Fruit fly (Drosophila melanogaster) whole organism, prepupa: ENCODE measurements around the gene CG10365.
A peak's percentile ranks its signal among the peaks of the same experiment; 100 is the strongest.

Source experiments
- Blimp-1 ChIP-seq: fragments of 200-800 bp; sonication (Bioruptor generic); optimal IDR thresholded peaks from 3 replicates; lab custom pipeline; 2017; ENCODE audit warnings: missing biosample characterization, missing genetic modification characterization, mild to moderate bottlenecking, moderate library complexity, missing genetic modification reagents
- CG10631 ChIP-seq: fragments of 200-800 bp; sonication (Bioruptor generic); optimal IDR thresholded peaks from 2 replicates; lab custom pipeline; 2016; ENCODE audit warnings: missing biosample characterization, missing genetic modification characterization
- CG11294 ChIP-seq: fragments of 200-800 bp; sonication (Bioruptor generic); IDR thresholded peaks from 2 replicates; pipeline ENCODE4 v1.3.6; 2022; ENCODE audit warnings: missing biosample characterization, missing genetic modification characterization
- CG11902 ChIP-seq: fragments of 200-800 bp; sonication (Bioruptor generic); optimal IDR thresholded peaks from 3 replicates; lab custom pipeline; 2016; ENCODE audit warnings: missing biosample characterization, missing genetic modification characterization
- CG1621 ChIP-seq: fragments of 200-800 bp; sonication (Bioruptor generic); optimal IDR thresholded peaks from 3 replicates; lab custom pipeline; 2018; ENCODE audit warnings: missing biosample characterization, mild to moderate bottlenecking, missing genetic modification characterization
- CG3032 ChIP-seq: fragments of 200-800 bp; optimal IDR thresholded peaks from 2 replicates; lab custom pipeline; 2019; ENCODE audit warnings: missing biosample characterization, mild to moderate bottlenecking, missing genetic modification characterization, moderate library complexity
- CG31627 ChIP-seq: fragments of 200-800 bp; sonication (Bioruptor generic); optimal IDR thresholded peaks from 3 replicates; lab custom pipeline; 2016; ENCODE audit warnings: missing biosample characterization, missing genetic modification characterization
- CG32006 ChIP-seq: fragments of 200-800 bp; sonication (Bioruptor generic); optimal IDR thresholded peaks from 3 replicates; lab custom pipeline; 2017; ENCODE audit warnings: missing biosample characterization, mild to moderate bottlenecking, missing genetic modification characterization
- CG34406 ChIP-seq: fragments of 200-800 bp; sonication (Bioruptor generic); optimal IDR thresholded peaks from 3 replicates; lab custom pipeline; 2016; ENCODE audit warnings: missing biosample characterization, missing genetic modification characterization
- CG4318 ChIP-seq: fragments of 200-800 bp; sonication (Bioruptor generic); optimal IDR thresholded peaks from 3 replicates; lab custom pipeline; 2017; ENCODE audit warnings: missing biosample characterization, mild to moderate bottlenecking, missing genetic modification characterization
- CG6276 ChIP-seq: fragments of 200-800 bp; sonication (Bioruptor generic); optimal IDR thresholded peaks from 2 replicates; lab custom pipeline; 2017; ENCODE audit warnings: missing biosample characterization, mild to moderate bottlenecking, missing genetic modification characterization
- CG6792 ChIP-seq: fragments of 200-800 bp; sonication (Bioruptor generic); optimal IDR thresholded peaks from 3 replicates; lab custom pipeline; 2016; ENCODE audit warnings: missing biosample characterization, missing genetic modification characterization
- CG6808 ChIP-seq: fragments of 200-800 bp; sonication (Bioruptor generic); optimal IDR thresholded peaks from 3 replicates; lab custom pipeline; 2017; ENCODE audit warnings: missing biosample characterization, missing genetic modification characterization, mild to moderate bottlenecking, moderate library complexity, missing genetic modification reagents
- CG7368 ChIP-seq: fragments of 200-800 bp; sonication (Bioruptor generic); optimal IDR thresholded peaks from 3 replicates; lab custom pipeline; 2016; ENCODE audit warnings: missing biosample characterization, missing genetic modification characterization
- CG8119 ChIP-seq: fragments of 200-800 bp; sonication (Bioruptor generic); IDR thresholded peaks from 3 replicates; pipeline ENCODE4 v1.3.6; 2022; ENCODE audit warnings: missing biosample characterization, missing genetic modification characterization
- CG8319 ChIP-seq: fragments of 200-800 bp; sonication (Bioruptor generic); optimal IDR thresholded peaks from 3 replicates; lab custom pipeline; 2016; ENCODE audit warnings: missing biosample characterization, missing genetic modification characterization
- CG8632 ChIP-seq: fragments of 200-800 bp; sonication (Bioruptor generic); optimal IDR thresholded peaks from 3 replicates; lab custom pipeline; 2016; ENCODE audit warnings: missing biosample characterization, missing genetic modification characterization
- CG9139 ChIP-seq: fragments of 200-800 bp; sonication (Bioruptor generic); optimal IDR thresholded peaks from 3 replicates; lab custom pipeline; 2017; ENCODE audit warnings: missing biosample characterization, mild to moderate bottlenecking, missing genetic modification characterization
- Eip75B ChIP-seq: fragments of 200-800 bp; sonication (Bioruptor generic); optimal IDR thresholded peaks from 3 replicates; lab custom pipeline; 2016; ENCODE audit warnings: missing biosample characterization, missing genetic modification characterization
- Eip78C ChIP-seq: fragments of 200-800 bp; sonication (Bioruptor generic); peaks from one replicate; lab custom pipeline; 2016; ENCODE audit warnings: missing biosample characterization, missing genetic modification characterization
- Ets21C ChIP-seq: fragments of 200-800 bp; sonication (Bioruptor generic); optimal IDR thresholded peaks from 3 replicates; lab custom pipeline; 2016; ENCODE audit warnings: missing biosample characterization, missing genetic modification characterization
- Ets96B ChIP-seq: fragments of 200-800 bp; optimal IDR thresholded peaks from 2 replicates; lab custom pipeline; 2019; ENCODE audit warnings: missing biosample characterization, mild to moderate bottlenecking, missing genetic modification characterization, moderate library complexity
- Gug ChIP-seq: fragments of 200-800 bp; sonication (Bioruptor generic); IDR thresholded peaks from 2 replicates; pipeline ENCODE4 v1.3.6; 2022; ENCODE audit warnings: missing biosample characterization, missing genetic modification characterization
- Hr38 ChIP-seq: sonication (Bioruptor generic); optimal IDR thresholded peaks from 2 replicates; lab custom pipeline; 2016; ENCODE audit warnings: missing biosample characterization, missing genetic modification characterization
- Hr39 ChIP-seq: fragments of 200-800 bp; sonication (Bioruptor generic); optimal IDR thresholded peaks from 2 replicates; lab custom pipeline; 2016; ENCODE audit warnings: missing biosample characterization, missing genetic modification characterization
- Sox102F ChIP-seq: fragments of 200-800 bp; sonication (Bioruptor generic); optimal IDR thresholded peaks from 2 replicates; lab custom pipeline; 2016; ENCODE audit warnings: missing biosample characterization, mild to moderate bottlenecking, missing genetic modification characterization
- Sox14 ChIP-seq: fragments of 200-800 bp; sonication (Bioruptor generic); optimal IDR thresholded peaks from 3 replicates; lab custom pipeline; 2016; ENCODE audit warnings: missing biosample characterization, missing genetic modification characterization
- cyc ChIP-seq: fragments of 200-800 bp; sonication (Bioruptor generic); optimal IDR thresholded peaks from 3 replicates; lab custom pipeline; 2016; ENCODE audit warnings: missing biosample characterization, missing genetic modification characterization
- dsx ChIP-seq: fragments of 200-800 bp; optimal IDR thresholded peaks from 3 replicates; lab custom pipeline; 2019; ENCODE audit warnings: missing biosample characterization, mild to moderate bottlenecking, missing genetic modification characterization, moderate library complexity; ENCODE audit not compliant: poor library complexity, severe bottlenecking
- eg ChIP-seq: fragments of 200-800 bp; sonication (Bioruptor generic); IDR thresholded peaks from 3 replicates; pipeline ENCODE4 v1.3.6; 2022; ENCODE audit warnings: missing biosample characterization, missing genetic modification characterization
- esn ChIP-seq: fragments of 200-800 bp; sonication (Bioruptor generic); optimal IDR thresholded peaks from 2 replicates; lab custom pipeline; 2016; ENCODE audit warnings: missing biosample characterization, mild to moderate bottlenecking, missing genetic modification characterization, moderate library complexity
- fd59A ChIP-seq: fragments of 200-800 bp; sonication (Bioruptor generic); optimal IDR thresholded peaks from 2 replicates; lab custom pipeline; 2017; ENCODE audit warnings: missing biosample characterization, mild to moderate bottlenecking, missing genetic modification characterization, missing genetic modification reagents
- fkh ChIP-seq: fragments of 200-800 bp; sonication (Bioruptor generic); optimal IDR thresholded peaks from 3 replicates; lab custom pipeline; 2017; ENCODE audit warnings: missing biosample characterization, mild to moderate bottlenecking, missing genetic modification characterization, moderate library complexity
- lz ChIP-seq: fragments of 200-800 bp; sonication (Bioruptor generic); optimal IDR thresholded peaks from 3 replicates; lab custom pipeline; 2016; ENCODE audit warnings: missing biosample characterization, missing genetic modification characterization
- net ChIP-seq: fragments of 200-800 bp; sonication (Bioruptor generic); optimal IDR thresholded peaks from 3 replicates; lab custom pipeline; 2016; ENCODE audit warnings: missing biosample characterization, missing genetic modification characterization
- pdm3 ChIP-seq: fragments of 200-800 bp; sonication (Bioruptor generic); optimal IDR thresholded peaks from 3 replicates; lab custom pipeline; 2016; ENCODE audit warnings: missing biosample characterization, missing genetic modification characterization
- salr ChIP-seq, 2 experiments: fragments of 200-800 bp; sonication (Bioruptor generic); optimal IDR thresholded peaks; 3 replicates each; lab custom pipeline; 2016 to 2018; ENCODE audit warnings: missing biosample characterization in 2 of 2, missing genetic modification characterization in 2 of 2, mild to moderate bottlenecking in 1 of 2
- svp ChIP-seq: fragments of 200-800 bp; sonication (Bioruptor generic); peaks from one replicate; lab custom pipeline; 2016; ENCODE audit warnings: missing biosample characterization, missing genetic modification characterization

CG10365 gene

DNA sequence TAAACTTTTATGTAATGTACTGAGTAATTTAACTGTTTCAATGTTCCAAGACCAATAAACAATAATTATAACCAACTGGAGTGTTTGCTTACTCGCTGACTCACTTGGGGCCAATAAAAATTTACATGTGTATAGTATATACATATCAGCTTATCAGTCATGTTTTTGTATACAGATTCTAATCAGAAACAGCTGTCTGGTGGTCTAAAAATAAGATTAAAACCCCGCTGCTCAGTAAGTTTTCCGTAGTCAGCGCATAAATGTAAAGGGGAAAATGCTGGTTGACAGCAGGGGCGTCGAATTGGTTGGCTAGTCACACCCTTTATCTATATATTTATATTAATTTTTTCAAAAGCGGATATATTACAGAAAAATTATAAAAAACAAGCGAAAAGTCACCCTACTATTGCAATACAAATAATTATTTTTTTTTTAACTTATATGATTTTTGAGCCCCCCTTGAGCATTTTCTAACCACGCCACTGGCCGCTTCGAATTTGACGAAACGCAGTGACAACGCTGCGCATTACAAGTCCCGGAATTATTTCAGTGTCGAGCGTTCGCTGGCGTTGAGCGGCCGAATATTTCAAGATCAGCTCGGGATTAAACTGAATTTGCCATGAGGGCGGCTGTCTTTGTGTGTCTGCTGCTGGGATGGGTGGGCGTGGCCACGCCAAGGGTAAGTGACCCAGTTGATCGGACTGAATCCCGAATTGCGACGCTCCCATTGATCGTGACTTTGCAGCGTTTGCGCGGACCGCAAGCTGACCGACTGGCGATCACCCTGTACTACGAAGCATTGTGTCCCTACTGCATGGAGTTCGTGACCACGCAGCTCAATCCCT lies 44.6 kb upstream of the CG10365 start, which contains the start of gene GILT2 (continued):
- TF ChIP-seq CG1621: peak; percentile 11
- TF ChIP-seq Gug (GFP tag; lab: Robert Waterston, UW): peak; percentile 29; the same call in 1 of the 2 replicates
- peak; percentile 70 for TF ChIP-seq CG8319 (GFP tag; lab: Kevin White, UChicago)
- TF ChIP-seq Eip78C (GFP tag; lab: Kevin White, UChicago): peak; percentile 89
- no peak for TF ChIP-seq salr (GFP tag; optimal IDR thresholded peaks at IDR 0.05; lab: Kevin White, UChicago)
- peak; percentile 61 for TF ChIP-seq CG3032
- TF ChIP-seq CG6792: peak; percentile 83
- no peak for TF ChIP-seq net (GFP tag; lab: Kevin White, UChicago)
- no peak for TF ChIP-seq Hr38
- peak; percentile 74 for TF ChIP-seq CG32006 (GFP tag; lab: Kevin White, UChicago)
- TF ChIP-seq CG31627 (GFP tag; lab: Kevin White, UChicago): peak; percentile 81
- TF ChIP-seq pdm3 (GFP tag; lab: Kevin White, UChicago): peak; percentile 73
- TF ChIP-seq CG11902 (GFP tag; lab: Kevin White, UChicago): peak; percentile 71
- TF ChIP-seq Sox14 (GFP tag; lab: Kevin White, UChicago): peak; percentile 71
- TF ChIP-seq CG9139 (GFP tag; lab: Kevin White, UChicago): peak; percentile 30
- TF ChIP-seq CG7368 (GFP tag; lab: Kevin White, UChicago): peak; percentile 71
- TF ChIP-seq lz: peak; percentile 83
- TF ChIP-seq CG8632: peak; percentile 79
- TF ChIP-seq CG10631 (GFP tag; lab: Kevin White, UChicago): peak; percentile 70
- peak; percentile 46 for TF ChIP-seq fd59A
- TF ChIP-seq CG6276 (GFP tag; lab: Kevin White, UChicago): no peak
- TF ChIP-seq fkh: peak; percentile 71
- peak; percentile 63 for TF ChIP-seq Ets96B (tag; lab: Kevin White, UChicago)
- TF ChIP-seq CG34406 (GFP tag; lab: Kevin White, UChicago): peak; percentile 83
- TF ChIP-seq, all 60 proteins: peak for 51

DNA sequence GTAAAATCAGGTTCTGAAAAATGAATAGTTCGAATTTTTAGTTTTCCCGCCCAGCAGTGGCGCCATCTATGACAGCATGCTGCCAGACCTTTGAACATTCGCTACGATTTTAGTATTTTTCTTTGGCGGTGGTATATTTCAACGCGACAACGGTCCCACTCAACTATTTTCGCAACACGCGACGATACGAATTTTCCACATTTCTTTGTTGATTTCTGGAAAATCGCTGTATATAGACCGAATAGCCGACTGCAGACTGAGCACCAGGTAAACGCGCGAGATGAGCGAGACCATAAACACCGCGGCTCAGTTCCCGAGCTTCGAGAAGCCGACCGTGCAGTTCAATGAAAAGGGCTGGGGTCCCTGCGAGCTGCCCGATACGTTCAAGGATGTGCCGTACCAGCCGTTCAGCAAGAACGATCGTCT lies 43.2 kb upstream of the CG10365 start, which contains the start of gene eIF3d1:
Gene eIF3d1, plus strand, starts transcription at position 129 of the 426 bp plus-strand sequence.
- TF ChIP-seq Sox14 (GFP tag; lab: Kevin White, UChicago) (peak; percentile 83), esn (GFP tag; lab: Kevin White, UChicago) (peak; percentile 11), eg (GFP tag; lab: Robert Waterston, UW) (no peak), pdm3 (GFP tag; lab: Kevin White, UChicago) (no peak), Eip78C (GFP tag; lab: Kevin White, UChicago) (peak; percentile 46), CG6276 (GFP tag; lab: Kevin White, UChicago) (no peak), CG31627 (GFP tag; lab: Kevin White, UChicago) (peak; percentile 29), cyc (GFP tag; lab: Kevin White, UChicago) (peak; percentile 33), svp (GFP tag; lab: Kevin White, UChicago) (peak; percentile 60), Ets21C (GFP tag; lab: Kevin White, UChicago) (no peak), Eip75B (no peak)

dm6 chr3R:23682203-23682602 lies 40.9 kb upstream of the CG10365 start, which contains the start of gene CG16710:
Gene CG16710, plus strand, starts transcription at chr3R:23682503.
- no peak for TF ChIP-seq Sox102F
- no peak for TF ChIP-seq CG31627 (GFP tag; lab: Kevin White, UChicago)
- TF ChIP-seq Eip78C (GFP tag; lab: Kevin White, UChicago): no peak
- TF ChIP-seq net (GFP tag; lab: Kevin White, UChicago): no peak
- TF ChIP-seq CG7368 (GFP tag; lab: Kevin White, UChicago): no peak
- no peak for TF ChIP-seq CG10631 (GFP tag; lab: Kevin White, UChicago)
- no peak for TF ChIP-seq CG4318 (GFP tag; lab: Kevin White, UChicago)
- no peak for TF ChIP-seq CG6808 (GFP tag; lab: Kevin White, UChicago)
- TF ChIP-seq Hr39: no peak
- no peak for TF ChIP-seq esn (GFP tag; lab: Kevin White, UChicago)
- no peak for TF ChIP-seq CG11294 (GFP tag; lab: Robert Waterston, UW)
- TF ChIP-seq Blimp-1: no peak
- no peak for TF ChIP-seq CG8119
- no peak for TF ChIP-seq Ets96B (tag; lab: Kevin White, UChicago)
- TF ChIP-seq lz: no peak
- TF ChIP-seq CG6792: no peak
- TF ChIP-seq CG8632: no peak
- TF ChIP-seq dsx (GFP tag; lab: Kevin White, UChicago): no peak
- no peak for TF ChIP-seq CG9139 (GFP tag; lab: Kevin White, UChicago)
